Fruit fly (Drosophila melanogaster): Measurements from ENCODE around the gene CG43867.

CG43867 gene

DNA sequence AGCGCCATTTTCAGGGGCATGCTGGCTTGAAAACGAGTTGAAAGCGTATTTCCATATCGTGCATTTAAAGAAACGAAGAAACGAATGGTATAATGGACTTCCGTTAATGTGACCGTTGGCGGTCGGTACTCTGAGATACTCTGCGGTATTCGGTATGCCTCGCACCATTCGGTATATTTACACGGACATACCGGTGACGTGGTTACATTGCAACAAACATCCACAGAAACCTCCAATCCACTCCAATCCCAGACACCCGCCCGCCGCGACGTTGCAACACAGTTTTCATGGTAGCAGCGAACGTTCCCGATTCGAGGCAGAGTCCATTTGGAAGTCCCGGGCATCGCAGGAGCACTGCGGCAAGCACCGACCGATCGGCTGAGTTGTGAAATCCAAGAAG lies 121.9 kb downstream of the CG43867 start, which contains the start of gene Sec22:
Sec22 (plus strand) TSS at position 170 of the 400 bp plus-strand sequence.
- no peak for TF ChIP-seq h (optimal IDR thresholded peaks at IDR 0.05)

DNA sequence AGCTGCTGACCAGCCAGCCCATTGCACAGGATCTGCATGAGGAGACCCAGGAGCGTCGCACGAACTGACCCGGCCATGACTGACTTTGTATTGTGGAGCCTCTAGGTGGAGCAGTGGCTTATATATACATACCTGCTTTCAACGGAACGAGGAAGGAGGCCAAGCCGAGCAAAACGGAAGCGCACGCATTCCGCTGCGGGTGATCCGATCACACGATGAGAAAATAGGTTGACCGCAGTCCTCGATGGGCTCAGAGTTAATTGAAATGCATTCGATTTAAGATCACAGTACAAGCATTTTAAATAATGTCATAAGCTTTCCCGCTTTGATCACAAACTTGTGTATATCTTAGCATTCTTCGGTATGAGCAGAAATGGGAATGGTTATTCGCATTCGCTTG lies 123.0 kb downstream of the CG43867 start, which contains the start of gene CG13358:
CG13358 (minus strand) TSS at position 101 of the 400 bp plus-strand sequence.
- no peak for TF ChIP-seq Sin3A (optimal IDR thresholded peaks at IDR 0.05)
- TF ChIP-seq psq (optimal IDR thresholded peaks at IDR 0.05), result no peak
- TF ChIP-seq h (optimal IDR thresholded peaks at IDR 0.05), result no peak
- no peak for TF ChIP-seq Myc (optimal IDR thresholded peaks at IDR 0.05)
- TF ChIP-seq ttk (optimal IDR thresholded peaks at IDR 0.05), result no peak
- TF ChIP-seq insv (optimal IDR thresholded peaks at IDR 0.05), result no peak

- TF ChIP-seq psq (optimal IDR thresholded peaks at IDR 0.05) (no peak), h (optimal IDR thresholded peaks at IDR 0.05) (no peak), Sin3A (optimal IDR thresholded peaks at IDR 0.05) (no peak), Myc (optimal IDR thresholded peaks at IDR 0.05) (no peak), insv (optimal IDR thresholded peaks at IDR 0.05) (no peak), ttk (optimal IDR thresholded peaks at IDR 0.05) (no peak)
Measured at dm6 chrX:803370-803769, 124.4 kb downstream of the CG43867 start, which contains the start of gene CG13359. CG13359 (minus strand) TSS chrX:803470.

DNA sequence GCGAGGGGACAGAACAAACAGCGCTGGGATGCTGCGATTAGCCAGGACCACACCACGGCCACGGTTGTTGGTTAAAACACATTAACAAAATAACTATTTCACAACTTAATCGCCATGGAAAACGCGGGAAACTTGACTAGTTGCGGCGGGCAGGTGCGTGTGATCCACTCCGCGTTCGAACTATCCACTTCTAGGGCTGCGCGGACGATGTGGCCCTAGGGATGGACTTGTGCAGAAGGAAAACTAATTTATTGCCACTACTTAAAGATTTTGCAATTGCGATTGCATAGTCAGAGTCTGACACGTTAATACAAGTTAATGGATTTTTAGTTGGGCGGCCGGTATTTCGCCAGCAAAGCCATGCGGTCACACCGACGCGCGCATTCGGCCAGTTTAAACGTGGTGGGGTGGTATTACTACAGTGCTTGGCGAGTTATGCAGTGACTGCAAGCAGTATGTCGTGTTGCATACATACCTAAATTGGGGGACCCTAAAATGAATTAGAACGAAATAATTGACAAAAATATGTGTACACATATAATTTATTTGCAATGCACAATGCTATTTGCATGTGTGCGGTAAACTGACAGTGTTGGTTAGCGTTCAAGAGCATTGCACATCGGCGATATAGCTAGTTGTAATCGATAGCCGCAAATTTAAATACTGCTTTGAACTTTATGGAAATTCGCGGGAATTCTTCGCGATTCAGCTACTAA lies 126.5 kb downstream of the CG43867 start, which contains the start of gene Rbf:
Rbf (minus strand) TSS at position 323 of the 716 bp plus-strand sequence.
- TF ChIP-seq Sin3A (optimal IDR thresholded peaks at IDR 0.05), result no peak
- no peak for TF ChIP-seq h (optimal IDR thresholded peaks at IDR 0.05)
- TF ChIP-seq psq (optimal IDR thresholded peaks at IDR 0.05), result no peak
- TF ChIP-seq insv (optimal IDR thresholded peaks at IDR 0.05), result no peak
- TF ChIP-seq Myc (optimal IDR thresholded peaks at IDR 0.05), result no peak
- no peak for TF ChIP-seq ttk (optimal IDR thresholded peaks at IDR 0.05)

DNA sequence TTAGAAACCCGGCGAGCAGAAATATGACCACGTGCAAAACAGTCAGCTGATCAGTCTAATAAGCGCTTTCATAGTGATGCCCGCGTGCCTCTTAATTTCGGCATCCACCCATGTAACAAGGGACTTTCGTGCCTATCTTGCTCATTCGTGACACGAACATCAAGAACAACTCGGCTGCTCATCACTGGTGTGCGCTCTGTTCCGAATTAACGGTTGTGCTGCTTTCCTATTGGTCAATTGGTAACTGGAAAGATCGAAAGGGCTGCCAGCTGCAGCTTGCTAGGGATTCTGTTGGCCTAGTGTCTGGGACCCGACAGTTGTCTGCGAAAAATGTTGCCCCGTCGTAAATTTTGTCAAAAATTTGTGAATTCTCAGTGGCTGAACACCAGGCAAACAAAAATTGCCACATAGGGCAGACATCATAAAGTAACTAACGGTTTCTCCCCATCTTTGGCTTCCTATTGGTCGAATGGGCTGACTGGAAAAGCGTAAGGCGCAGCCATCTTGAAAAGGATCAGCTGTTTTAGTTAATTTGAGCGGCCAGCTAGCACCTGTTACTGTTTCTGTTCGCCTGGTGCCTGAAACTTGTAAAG lies 131.3 kb downstream of the CG43867 start:
- TF ChIP-seq Sin3A (optimal IDR thresholded peaks at IDR 0.05) (no peak), Myc (optimal IDR thresholded peaks at IDR 0.05) (no peak), insv (optimal IDR thresholded peaks at IDR 0.05) (no peak), h (optimal IDR thresholded peaks at IDR 0.05) (no peak), psq (optimal IDR thresholded peaks at IDR 0.05) (no peak), ttk (optimal IDR thresholded peaks at IDR 0.05) (no peak)

- TF ChIP-seq ttk (optimal IDR thresholded peaks at IDR 0.05) (no peak), Myc (optimal IDR thresholded peaks at IDR 0.05) (no peak), insv (optimal IDR thresholded peaks at IDR 0.05) (no peak), Sin3A (optimal IDR thresholded peaks at IDR 0.05) (no peak), psq (optimal IDR thresholded peaks at IDR 0.05) (no peak), h (optimal IDR thresholded peaks at IDR 0.05) (no peak)
Measured at dm6 chrX:792923-793322, 134.9 kb downstream of the CG43867 start, which contains the start of gene CG16989. CG16989 (plus strand) TSS chrX:793147.

DNA sequence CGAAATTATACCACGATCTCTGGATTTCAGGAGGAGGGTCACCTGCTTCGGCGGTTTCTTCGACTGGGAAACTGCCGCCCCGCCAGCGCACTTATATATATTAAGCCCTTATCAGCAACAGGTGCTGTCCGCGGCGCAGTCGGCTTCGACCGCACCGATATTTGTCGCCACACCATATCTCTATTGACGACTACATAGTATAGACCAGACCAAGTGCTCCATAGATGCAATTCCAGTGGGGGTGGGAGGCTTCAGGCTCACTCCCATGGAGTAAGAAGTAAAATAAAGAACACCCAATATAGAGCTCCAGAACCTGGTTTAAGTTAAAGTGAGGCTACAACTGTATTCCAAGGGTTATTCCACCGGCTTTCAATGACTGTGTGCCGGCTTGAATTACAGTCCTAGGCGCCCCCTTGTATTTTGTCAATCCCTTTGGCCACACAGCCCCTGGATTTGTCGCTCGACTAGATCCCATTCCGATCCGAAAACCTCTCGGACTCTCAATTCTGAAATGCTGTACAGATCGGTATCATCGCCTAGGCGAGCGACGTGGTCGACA lies 137.7 kb downstream of the CG43867 start, which contains the start of gene CG13360:
CG13360 (minus strand) TSS at position 51 of the 559 bp plus-strand sequence.
- TF ChIP-seq ttk (optimal IDR thresholded peaks at IDR 0.05) (no peak), insv (optimal IDR thresholded peaks at IDR 0.05) (no peak), h (optimal IDR thresholded peaks at IDR 0.05) (no peak), psq (optimal IDR thresholded peaks at IDR 0.05) (no peak), Myc (optimal IDR thresholded peaks at IDR 0.05) (no peak), Sin3A (optimal IDR thresholded peaks at IDR 0.05) (no peak)

dm6 chrX:784456-784855 lies 143.3 kb downstream of the CG43867 start, which contains the start of gene tw:
tw (plus strand) TSS chrX:784746.
- TF ChIP-seq psq (optimal IDR thresholded peaks at IDR 0.05) (no peak), insv (optimal IDR thresholded peaks at IDR 0.05) (no peak), ttk (optimal IDR thresholded peaks at IDR 0.05) (no peak), Sin3A (optimal IDR thresholded peaks at IDR 0.05) (no peak), Myc (optimal IDR thresholded peaks at IDR 0.05) (no peak)

- TF ChIP-seq psq (optimal IDR thresholded peaks at IDR 0.05), result no peak
- TF ChIP-seq insv (optimal IDR thresholded peaks at IDR 0.05), result no peak
- TF ChIP-seq Myc (optimal IDR thresholded peaks at IDR 0.05), result no peak
- TF ChIP-seq Sin3A (optimal IDR thresholded peaks at IDR 0.05), result no peak
Measured at dm6 chrX:779344-779743, 148.4 kb downstream of the CG43867 start.

dm6 chrX:775184-775583 lies 152.6 kb downstream of the CG43867 start:
- TF ChIP-seq psq (optimal IDR thresholded peaks at IDR 0.05), result no peak
- no peak for TF ChIP-seq ttk (optimal IDR thresholded peaks at IDR 0.05)
- no peak for TF ChIP-seq h (optimal IDR thresholded peaks at IDR 0.05)
- TF ChIP-seq Myc (optimal IDR thresholded peaks at IDR 0.05), result no peak
- TF ChIP-seq Sin3A (optimal IDR thresholded peaks at IDR 0.05), result no peak
- no peak for TF ChIP-seq insv (optimal IDR thresholded peaks at IDR 0.05)

- TF ChIP-seq ttk (optimal IDR thresholded peaks at IDR 0.05) (no peak), psq (optimal IDR thresholded peaks at IDR 0.05) (no peak), Sin3A (optimal IDR thresholded peaks at IDR 0.05) (no peak), h (optimal IDR thresholded peaks at IDR 0.05) (no peak), Myc (optimal IDR thresholded peaks at IDR 0.05) (no peak), insv (optimal IDR thresholded peaks at IDR 0.05) (no peak)
Measured at dm6 chrX:774160-774700, 153.5 kb downstream of the CG43867 start.
